Worm (Caenorhabditis elegans) whole organism, young adult: Measurements from ENCODE around the gene T26C12.3.

ENCODE experiments used
- B0336.3 ChIP-seq: fragments of 200-800 bp; sonication (Bioruptor generic); IDR thresholded peaks from 2 replicates; pipeline ENCODE4 v1.3.6; 2022; ENCODE audit warnings: missing genetic modification characterization, missing compliant biosample characterization
- F22D6.2 ChIP-seq: sonication (generic microtip); optimal IDR thresholded peaks from 2 replicates; lab custom pipeline; 2016; ENCODE audit warnings: mild to moderate bottlenecking, missing genetic modification characterization, missing compliant biosample characterization
- F23B12.7 ChIP-seq: sonication (generic microtip); optimal IDR thresholded peaks from 2 replicates; lab custom pipeline; 2017; ENCODE audit warnings: missing genetic modification characterization, mild to moderate bottlenecking, missing compliant biosample characterization, antibody characterized with exemption, moderate library complexity; ENCODE audit not compliant: insufficient read depth
- F39B2.1 ChIP-seq: fragments of 200-800 bp; sonication (Bioruptor generic); IDR thresholded peaks from 2 replicates; pipeline ENCODE4 v1.3.6; 2022; ENCODE audit warnings: missing genetic modification reagents, missing genetic modification characterization, missing compliant biosample characterization
- F49E8.2 ChIP-seq: sonication (generic microtip); optimal IDR thresholded peaks from 3 replicates; lab custom pipeline; 2017; ENCODE audit warnings: missing genetic modification characterization, mild to moderate bottlenecking, missing compliant biosample characterization, antibody characterized with exemption, moderate library complexity; ENCODE audit not compliant: insufficient read depth
- F52B5.7 ChIP-seq: sonication (generic microtip); optimal IDR thresholded peaks from 2 replicates; lab custom pipeline; 2016; ENCODE audit warnings: mild to moderate bottlenecking, missing genetic modification characterization, missing compliant biosample characterization
- F55B11.4 ChIP-seq: sonication (generic microtip); optimal IDR thresholded peaks from 2 replicates; lab custom pipeline; 2016; ENCODE audit warnings: missing compliant biosample characterization, missing genetic modification characterization, borderline replicate concordance; ENCODE audit not compliant: insufficient read depth
- Y53F4B.3 ChIP-seq: fragments of 200-800 bp; sonication (Bioruptor generic); IDR thresholded peaks from 2 replicates; pipeline ENCODE4 v1.3.6; 2022; ENCODE audit warnings: missing genetic modification reagents, missing genetic modification characterization, missing compliant biosample characterization
- Y53G8AR.9 ChIP-seq: fragments of 200-800 bp; sonication (Bioruptor generic); conservative IDR thresholded peaks from 2 replicates; pipeline ENCODE4 v1.3.6; 2022; ENCODE audit warnings: missing genetic modification reagents, missing genetic modification characterization, missing compliant biosample characterization
- aptf-3 ChIP-seq: fragments of 200-800 bp; sonication (Bioruptor generic); IDR thresholded peaks from 2 replicates; pipeline ENCODE4 v1.3.6; 2022; ENCODE audit warnings: missing genetic modification characterization, missing compliant biosample characterization
- ceh-100 ChIP-seq: fragments of 200-800 bp; sonication (Bioruptor generic); IDR thresholded peaks from 2 replicates; pipeline ENCODE4 v1.3.6; 2022; ENCODE audit warnings: missing genetic modification reagents, missing genetic modification characterization, missing compliant biosample characterization
- ceh-58 ChIP-seq: fragments of 200-800 bp; sonication (Bioruptor generic); IDR thresholded peaks from 2 replicates; pipeline ENCODE4 v1.3.6; 2022; ENCODE audit warnings: missing genetic modification characterization, missing compliant biosample characterization
- ets-4 ChIP-seq: fragments of 200-800 bp; sonication (Bioruptor generic); optimal IDR thresholded peaks from 2 replicates; lab custom pipeline; 2018; ENCODE audit warnings: mild to moderate bottlenecking, missing genetic modification characterization, missing compliant biosample characterization
- hmg-1.2 ChIP-seq: fragments of 200-800 bp; sonication (Bioruptor generic); IDR thresholded peaks from 2 replicates; pipeline ENCODE4 v1.3.6; 2022; ENCODE audit warnings: missing genetic modification reagents, missing genetic modification characterization, missing compliant biosample characterization
- hrde-1 ChIP-seq: sonication (generic microtip); optimal IDR thresholded peaks from 2 replicates; lab custom pipeline; 2016; ENCODE audit warnings: missing genetic modification characterization, mild to moderate bottlenecking, missing compliant biosample characterization, moderate library complexity, missing genotype, missing genetic modification reagents, borderline replicate concordance
- lin-40 ChIP-seq: sonication (generic microtip); optimal IDR thresholded peaks from 2 replicates; lab custom pipeline; 2016; ENCODE audit warnings: missing genetic modification characterization, mild to moderate bottlenecking, missing compliant biosample characterization, missing genotype, missing genetic modification reagents
- madf-8 ChIP-seq: fragments of 200-800 bp; sonication (Bioruptor generic); conservative IDR thresholded peaks from 2 replicates; pipeline ENCODE4 v1.3.6; 2022; ENCODE audit warnings: missing genetic modification reagents, missing genetic modification characterization, missing compliant biosample characterization
- mcd-1 ChIP-seq: fragments of 200-800 bp; sonication (Bioruptor generic); IDR thresholded peaks from 2 replicates; pipeline ENCODE4 v1.3.6; 2022; ENCODE audit warnings: missing genetic modification reagents, missing genetic modification characterization, missing compliant biosample characterization
- mes-4 ChIP-seq: sonication (generic microtip); optimal IDR thresholded peaks from 2 replicates; lab custom pipeline; 2016; ENCODE audit warnings: missing genotype, missing genetic modification characterization, missing compliant biosample characterization
- nfya-1 ChIP-seq: sonication (generic microtip); optimal IDR thresholded peaks from 2 replicates; lab custom pipeline; 2017; ENCODE audit warnings: antibody characterized with exemption, missing compliant biosample characterization, missing genetic modification characterization, borderline replicate concordance; ENCODE audit not compliant: insufficient read depth
- nhr-90 ChIP-seq: sonication (generic microtip); optimal IDR thresholded peaks from 2 replicates; lab custom pipeline; 2016; ENCODE audit warnings: missing genotype, mild to moderate bottlenecking, missing genetic modification characterization, missing compliant biosample characterization
- rcor-1 ChIP-seq: fragments of 200-800 bp; sonication (Bioruptor generic); IDR thresholded peaks from 2 replicates; pipeline ENCODE4 v1.3.6; 2022; ENCODE audit warnings: missing genetic modification reagents, missing genetic modification characterization, missing compliant biosample characterization
- snpc-1.1 ChIP-seq: sonication (generic microtip); optimal IDR thresholded peaks from 2 replicates; lab custom pipeline; 2017; ENCODE audit warnings: missing genetic modification characterization, mild to moderate bottlenecking, missing compliant biosample characterization, antibody characterized with exemption, moderate library complexity, missing genotype, missing genetic modification reagents; ENCODE audit not compliant: insufficient read depth
- snpc-3.4 ChIP-seq: sonication (generic microtip); optimal IDR thresholded peaks from 2 replicates; lab custom pipeline; 2017; ENCODE audit warnings: missing genetic modification characterization, mild to moderate bottlenecking, missing compliant biosample characterization, antibody characterized with exemption, moderate library complexity, missing genotype, missing genetic modification reagents
- somi-1 ChIP-seq: fragments of 200-800 bp; sonication (Bioruptor generic); optimal IDR thresholded peaks from 2 replicates; lab custom pipeline; 2018; ENCODE audit warnings: mild to moderate bottlenecking, missing genetic modification characterization, missing compliant biosample characterization
- tbx-9 ChIP-seq: sonication (generic microtip); optimal IDR thresholded peaks from 2 replicates; lab custom pipeline; 2016; ENCODE audit warnings: borderline replicate concordance, missing genetic modification characterization, inconsistent platforms, missing compliant biosample characterization
- tlf-1 ChIP-seq: fragments of 200-800 bp; sonication (Bioruptor generic); optimal IDR thresholded peaks from 2 replicates; lab custom pipeline; 2018; ENCODE audit warnings: mild to moderate bottlenecking, missing genetic modification characterization, missing compliant biosample characterization
- zfh-2 ChIP-seq: fragments of 200-800 bp; sonication (Bioruptor generic); conservative IDR thresholded peaks from 2 replicates; pipeline ENCODE4 v1.3.6; 2022; ENCODE audit warnings: missing genetic modification reagents, missing genetic modification characterization, missing compliant biosample characterization
- ztf-22 ChIP-seq: fragments of 200-800 bp; sonication (Bioruptor generic); optimal IDR thresholded peaks from 2 replicates; lab custom pipeline; 2018; ENCODE audit warnings: mild to moderate bottlenecking, missing genetic modification characterization, moderate library complexity, missing compliant biosample characterization
- ztf-25 ChIP-seq: fragments of 200-800 bp; sonication (Bioruptor generic); IDR thresholded peaks from 2 replicates; pipeline ENCODE4 v1.3.6; 2022; ENCODE audit warnings: missing genetic modification reagents, missing genetic modification characterization, missing compliant biosample characterization

Gene T26C12.3

DNA sequence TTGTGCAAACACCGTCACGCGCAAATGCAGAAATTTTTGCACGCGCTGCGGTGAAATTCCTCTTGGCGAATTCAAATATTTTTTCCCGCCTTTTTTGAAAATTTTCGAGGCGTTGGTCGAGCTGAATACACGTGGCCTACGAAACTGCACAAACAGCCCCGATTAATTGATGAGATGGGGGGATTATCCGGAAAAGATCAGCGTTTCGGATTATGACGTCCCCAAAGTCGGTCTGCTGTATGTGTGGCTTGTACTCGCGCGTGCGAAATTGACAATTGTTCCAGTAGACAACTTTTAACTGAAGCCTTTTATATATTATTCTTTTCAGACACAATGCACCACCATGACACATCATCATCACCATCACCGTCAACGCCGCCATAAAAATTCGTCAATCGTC, 21.1 kb downstream of the T26C12.3 start:
- no peak for TF ChIP-seq snpc-3.4
- TF ChIP-seq rcor-1 (GFP tag; lab: Robert Waterston, UW), result no peak

DNA sequence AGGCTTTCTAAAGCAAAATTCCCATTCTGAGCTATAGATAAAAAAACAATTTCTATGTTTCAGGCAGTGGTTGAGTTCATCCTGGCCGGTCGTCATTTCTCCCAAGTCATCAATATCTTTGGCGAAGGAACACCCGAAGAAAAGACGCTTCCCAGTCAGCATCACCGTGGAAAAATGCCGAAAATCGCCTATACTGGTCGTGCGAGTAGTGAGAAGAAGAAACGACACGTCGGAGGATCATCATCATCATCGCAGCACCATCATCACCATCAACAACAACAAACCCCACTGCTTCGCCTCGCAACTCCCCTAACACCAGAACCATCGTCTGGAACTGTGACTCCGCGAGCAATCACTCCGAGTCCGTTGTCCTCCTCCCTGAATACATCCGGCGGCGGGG, 21.6 kb downstream of the T26C12.3 start:
- TF ChIP-seq B0336.3 (no peak), tbx-9 (tag; lab: Kevin White, UChicago) (no peak), zfh-2 (0 out of 2 replicates have a peak, but pooled peaks have one; percentile 19), nfya-1 (tag; lab: Kevin White, UChicago) (no peak), madf-8 (GFP tag; lab: Robert Waterston, UW) (no peak)

- TF ChIP-seq F49E8.2 (tag; lab: Kevin White, UChicago) (no peak), F55B11.4 (no peak), Y53F4B.3 (GFP tag; lab: Robert Waterston, UW) (no peak), F52B5.7 (no peak), mes-4 (tag; lab: Kevin White, UChicago) (no peak), ceh-58 (GFP tag; lab: Robert Waterston, UW) (no peak), somi-1 (GFP tag; lab: Kevin White, UChicago) (no peak)
- TF ChIP-seq, all 124 proteins: peak for 0
Measured at ce11 chrIV:3250020-3250419, 23.2 kb downstream of the T26C12.3 start.

DNA sequence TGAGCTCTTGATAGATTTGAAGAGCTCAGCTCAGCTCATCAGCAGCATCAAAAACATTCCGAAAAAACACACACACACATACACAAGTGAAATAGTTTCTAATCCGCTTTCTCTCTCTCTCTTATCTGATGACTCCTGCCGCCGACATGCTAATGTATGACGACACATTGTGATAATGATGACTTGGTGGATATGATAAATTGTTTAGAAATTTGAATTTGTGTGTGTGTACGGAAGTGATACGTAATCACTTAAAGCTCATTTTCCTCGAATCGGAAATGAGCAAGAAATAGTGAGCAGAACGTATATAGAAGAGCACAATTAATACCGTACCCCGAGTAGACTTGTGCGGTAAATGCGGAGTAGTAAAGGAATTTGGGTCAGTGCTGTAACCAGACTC, 26.3 kb downstream of the T26C12.3 start:
- no peak for TF ChIP-seq ztf-22 (GFP tag; lab: Kevin White, UChicago)
- TF ChIP-seq hmg-1.2 (GFP tag; lab: Robert Waterston, UW), result no peak
- TF ChIP-seq tlf-1, result no peak
- TF ChIP-seq ets-4 (GFP tag; lab: Kevin White, UChicago), result no peak
- TF ChIP-seq F39B2.1, result no peak
- TF ChIP-seq F49E8.2 (tag; lab: Kevin White, UChicago), result no peak
- no peak for TF ChIP-seq aptf-3 (GFP tag; lab: Robert Waterston, UW)
- no peak for TF ChIP-seq F22D6.2 (tag; lab: Kevin White, UChicago)
- TF ChIP-seq mcd-1 (GFP tag; lab: Robert Waterston, UW), result no peak
- TF ChIP-seq snpc-1.1, result no peak
- TF ChIP-seq Y53G8AR.9 (GFP tag; lab: Robert Waterston, UW), result no peak
- no peak for TF ChIP-seq F23B12.7 (tag; lab: Kevin White, UChicago)
- no peak for TF ChIP-seq nfya-1 (tag; lab: Kevin White, UChicago)

DNA sequence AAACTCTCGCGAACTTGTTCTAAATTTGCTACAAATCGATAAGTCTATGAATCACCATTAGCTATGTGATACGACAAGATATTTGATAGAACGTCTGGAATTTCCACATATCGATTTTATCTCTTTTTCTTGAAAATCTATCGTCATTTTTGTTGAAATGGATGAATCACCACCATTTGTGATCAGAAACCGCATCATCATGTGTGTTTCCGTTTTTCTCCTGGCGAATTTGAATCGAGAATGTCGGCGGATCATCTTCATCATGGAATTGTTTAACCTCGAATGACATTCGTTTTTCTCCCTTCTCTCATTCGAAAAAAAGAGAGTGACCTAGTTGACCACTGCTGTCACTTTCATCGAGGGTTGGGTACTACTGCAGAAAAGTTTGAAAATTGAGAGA, 38.9 kb downstream of the T26C12.3 start:
- no peak for TF ChIP-seq ztf-22 (GFP tag; lab: Kevin White, UChicago)
- TF ChIP-seq ztf-25 (GFP tag; lab: Robert Waterston, UW), result no peak
- 0 out of 2 replicates have a peak, but pooled peaks have one; percentile 32 for TF ChIP-seq Y53G8AR.9 (GFP tag; lab: Robert Waterston, UW)
- TF ChIP-seq tlf-1, result no peak
- no peak for TF ChIP-seq hrde-1
- no peak for TF ChIP-seq ceh-100 (GFP tag; lab: Robert Waterston, UW)
- no peak for TF ChIP-seq snpc-1.1
- TF ChIP-seq lin-40, result peak; percentile 12
- TF ChIP-seq nhr-90 (tag; lab: Kevin White, UChicago), result no peak
